Worm (Caenorhabditis elegans): ENCODE results near the gene lbp-8.
A peak's percentile ranks its signal among the peaks of the same experiment; 100 is the strongest.

The lbp-8 gene

ce11 chrV:13876529-13876928 lies 14.0 kb upstream of the lbp-8 start, which contains the start of gene T22G5.1:
Gene T22G5.1, plus strand, starts transcription at chrV:13876829.
- TF ChIP-seq F10B5.3 (tag; optimal IDR thresholded peaks at IDR 0.05), result no peak

- TF ChIP-seq skn-1 (tag; optimal IDR thresholded peaks at IDR 0.05) (no peak), dpl-1 (GFP tag; optimal IDR thresholded peaks at IDR 0.05) (no peak), dve-1 (tag; optimal IDR thresholded peaks at IDR 0.05; ENCODE audit: insufficient read depth) (peak; percentile 88), saeg-2 (GFP tag; IDR thresholded peaks at IDR 0.05) (no peak), ceh-20 (GFP tag; IDR thresholded peaks at IDR 0.05) (peak; percentile 12; the same call in 1 of the 2 replicates), hlh-30 (tag; optimal IDR thresholded peaks at IDR 0.05; ENCODE audit: insufficient read depth) (peak; percentile 67), mes-2 (tag; optimal IDR thresholded peaks at IDR 0.05; ENCODE audit: poor library complexity, severe bottlenecking) (peak; percentile 24), nhr-77 (tag; optimal IDR thresholded peaks at IDR 0.05) (peak; percentile 65), nhr-10 (tag; optimal IDR thresholded peaks at IDR 0.05) (peak; percentile 29), mdl-1 (tag; optimal IDR thresholded peaks at IDR 0.05) (peak in 1 of 2 experiments; percentile 71), hif-1 (tag; optimal IDR thresholded peaks at IDR 0.05) (no peak), spr-1 (tag; optimal IDR thresholded peaks at IDR 0.05) (no peak), nhr-28 (tag; optimal IDR thresholded peaks at IDR 0.05) (peak; percentile 95), pqm-1 (tag; optimal IDR thresholded peaks at IDR 0.05) (peak; percentile 61), php-3 (GFP tag; IDR thresholded peaks at IDR 0.05) (no peak; the same call in 1 of the 2 replicates), vab-7 (GFP tag; IDR thresholded peaks at IDR 0.05) (no peak), unc-62 (GFP tag; optimal IDR thresholded peaks at IDR 0.05 in 1 of 2) (peak in 1 of 2 experiments; percentile 98), unc-62 (tag; optimal IDR thresholded peaks at IDR 0.05) (no peak), dmd-6 (GFP tag; IDR thresholded peaks at IDR 0.05) (peak; percentile 82), mxl-3 (GFP tag; optimal IDR thresholded peaks at IDR 0.05) (peak; percentile 53), ceh-28 (tag; optimal IDR thresholded peaks at IDR 0.05) (no peak), nhr-48 (tag; optimal IDR thresholded peaks at IDR 0.05) (peak; percentile 28), daf-12 (tag; optimal IDR thresholded peaks at IDR 0.05) (no peak), lin-13 (GFP tag; optimal IDR thresholded peaks at IDR 0.05) (peak; percentile 7), daf-8 (GFP tag; IDR thresholded peaks at IDR 0.05) (no peak), T26A8.4 (GFP tag; IDR thresholded peaks at IDR 0.05) (no peak), daf-16 (GFP tag; optimal IDR thresholded peaks at IDR 0.05) (no peak), daf-16 (tag; optimal IDR thresholded peaks at IDR 0.05) (peak; percentile 91), hlh-11 (tag; optimal IDR thresholded peaks at IDR 0.05) (peak; percentile 80), daf-19 (GFP tag; conservative IDR thresholded peaks at IDR 0.05) (no peak), nhr-6 (tag; optimal IDR thresholded peaks at IDR 0.05) (peak; percentile 70), lin-15B (tag; optimal IDR thresholded peaks at IDR 0.05) (no peak), nhr-111 (GFP tag; optimal IDR thresholded peaks at IDR 0.05) (no peak), lir-3 (tag; optimal IDR thresholded peaks at IDR 0.05) (no peak)
Measured at ce11 chrV:13878226-13878625, 12.3 kb upstream of the lbp-8 start.

ce11 chrV:13879241-13879640 lies 11.3 kb upstream of the lbp-8 start, which contains the start of gene lbp-7:
Gene lbp-7, plus strand, starts transcription at chrV:13879552.
- TF ChIP-seq daf-16 (GFP tag; optimal IDR thresholded peaks at IDR 0.05) (no peak), daf-16 (tag; optimal IDR thresholded peaks at IDR 0.05) (peak; percentile 79), aly-2 (tag; optimal IDR thresholded peaks at IDR 0.05) (no peak), hlh-11 (tag; optimal IDR thresholded peaks at IDR 0.05) (peak; percentile 55), hmg-1.1 (GFP tag; IDR thresholded peaks at IDR 0.05) (no peak), tra-1 (GFP tag; IDR thresholded peaks at IDR 0.05) (0 out of 2 replicates have a peak, but pooled peaks have one; percentile 25), nhr-28 (tag; optimal IDR thresholded peaks at IDR 0.05) (peak; percentile 63), php-3 (GFP tag; IDR thresholded peaks at IDR 0.05) (peak; percentile 62; the same call in 1 of the 2 replicates), pqm-1 (tag; optimal IDR thresholded peaks at IDR 0.05) (peak; percentile 70), F37D6.2 (tag; optimal IDR thresholded peaks at IDR 0.05) (no peak), nhr-6 (tag; optimal IDR thresholded peaks at IDR 0.05) (peak; percentile 31), mes-2 (tag; optimal IDR thresholded peaks at IDR 0.05; ENCODE audit: poor library complexity, severe bottlenecking) (no peak), saeg-2 (GFP tag; IDR thresholded peaks at IDR 0.05) (no peak), lin-1 (GFP tag; IDR thresholded peaks at IDR 0.05) (no peak), unc-62 (GFP tag; optimal IDR thresholded peaks at IDR 0.05 in 1 of 2) (peak in 1 of 2 experiments; percentile 39), unc-62 (tag; optimal IDR thresholded peaks at IDR 0.05) (no peak), dmd-6 (GFP tag; IDR thresholded peaks at IDR 0.05) (peak; percentile 81), hif-1 (tag; optimal IDR thresholded peaks at IDR 0.05) (no peak), mdt-29 (GFP tag; IDR thresholded peaks at IDR 0.05) (no peak), nhr-77 (tag; optimal IDR thresholded peaks at IDR 0.05) (peak; percentile 5), ama-1 (optimal IDR thresholded peaks at IDR 0.05) (no peak), nhr-111 (GFP tag; optimal IDR thresholded peaks at IDR 0.05) (no peak), aha-1 (tag) (peak; percentile 31), F26F4.8 (GFP tag; conservative IDR thresholded peaks at IDR 0.05) (no peak), duxl-1 (tag; optimal IDR thresholded peaks at IDR 0.05; ENCODE audit: poor library complexity) (no peak), vab-7 (GFP tag; IDR thresholded peaks at IDR 0.05) (no peak), daf-12 (tag; optimal IDR thresholded peaks at IDR 0.05) (no peak), unc-39 (tag; optimal IDR thresholded peaks at IDR 0.05) (no peak), dve-1 (tag; optimal IDR thresholded peaks at IDR 0.05; ENCODE audit: insufficient read depth) (peak; percentile 49), snpc-4 (tag; optimal IDR thresholded peaks at IDR 0.05) (no peak)

All from whole organism, L4 larva.